Worm (Caenorhabditis elegans): ENCODE data around the gene F41C3.11.
A peak's percentile ranks its signal among the peaks of the same experiment; 100 is the strongest.

The F41C3.11 gene

DNA sequence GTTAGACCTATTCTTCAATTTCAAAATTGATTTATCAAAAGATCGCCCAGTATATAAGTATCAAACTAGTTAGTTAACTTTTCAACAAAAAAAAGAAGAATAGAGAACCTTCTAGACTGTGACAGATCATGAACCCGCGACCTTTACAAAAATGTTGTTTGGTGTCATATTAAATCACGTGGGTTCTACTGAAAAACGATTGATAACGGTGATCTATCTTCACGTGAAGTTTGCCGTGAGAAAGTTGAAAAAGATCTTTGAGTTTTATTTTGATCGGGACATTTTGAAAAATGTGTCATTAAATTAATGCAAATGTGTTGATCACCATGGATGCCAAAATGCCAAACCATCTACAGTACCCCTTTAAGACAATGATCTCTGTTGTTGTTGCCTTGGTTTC is 14.6 kb upstream of the F41C3.11 start:
- no peak for TF ChIP-seq ceh-30 (tag; optimal IDR thresholded peaks at IDR 0.05)
- no peak for TF ChIP-seq K09A11.1 (tag; optimal IDR thresholded peaks at IDR 0.05; ENCODE audit: insufficient read depth)
- TF ChIP-seq che-1 (tag; optimal IDR thresholded peaks at IDR 0.05) = no peak

DNA sequence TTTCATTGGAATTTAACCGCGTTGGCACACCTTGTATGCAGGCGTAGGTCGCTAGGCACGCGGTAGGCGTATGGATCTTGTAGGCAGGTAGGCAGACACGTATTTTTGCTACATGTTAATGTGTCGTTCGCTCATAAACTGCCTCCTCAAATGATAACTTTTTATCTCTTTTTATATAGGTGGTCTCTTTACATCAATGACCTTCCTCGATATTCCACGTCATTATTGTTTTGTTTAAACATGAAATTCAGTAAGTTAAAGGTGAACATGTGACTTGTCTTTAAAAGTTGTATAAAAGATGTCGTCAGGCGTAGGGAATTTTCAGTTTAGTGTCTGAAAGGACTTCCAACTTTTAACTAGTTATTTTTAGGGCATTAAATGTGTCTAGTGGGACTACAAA is 13.9 kb upstream of the F41C3.11 start:
- TF ChIP-seq K09A11.1 (tag; optimal IDR thresholded peaks at IDR 0.05; ENCODE audit: insufficient read depth) (no peak), ceh-18 (tag; optimal IDR thresholded peaks at IDR 0.05) (no peak), unc-55 (GFP tag; optimal IDR thresholded peaks at IDR 0.05) (no peak), tbx-2 (tag; optimal IDR thresholded peaks at IDR 0.05) (no peak), T23F11.4 (GFP tag; optimal IDR thresholded peaks at IDR 0.05) (no peak), pag-3 (tag; optimal IDR thresholded peaks at IDR 0.05; ENCODE audit: borderline replicate concordance) (no peak), unc-86 (tag; optimal IDR thresholded peaks at IDR 0.05) (no peak), ceh-30 (tag; optimal IDR thresholded peaks at IDR 0.05) (no peak), fkh-6 (tag; optimal IDR thresholded peaks at IDR 0.05) (no peak), hlh-8 (tag; optimal IDR thresholded peaks at IDR 0.05) (no peak), che-1 (tag; optimal IDR thresholded peaks at IDR 0.05) (no peak), hlh-13 (GFP tag; optimal IDR thresholded peaks at IDR 0.05) (no peak), C08G9.2 (tag; optimal IDR thresholded peaks at IDR 0.05) (no peak), pqm-1 (tag; optimal IDR thresholded peaks at IDR 0.05) (no peak)

DNA sequence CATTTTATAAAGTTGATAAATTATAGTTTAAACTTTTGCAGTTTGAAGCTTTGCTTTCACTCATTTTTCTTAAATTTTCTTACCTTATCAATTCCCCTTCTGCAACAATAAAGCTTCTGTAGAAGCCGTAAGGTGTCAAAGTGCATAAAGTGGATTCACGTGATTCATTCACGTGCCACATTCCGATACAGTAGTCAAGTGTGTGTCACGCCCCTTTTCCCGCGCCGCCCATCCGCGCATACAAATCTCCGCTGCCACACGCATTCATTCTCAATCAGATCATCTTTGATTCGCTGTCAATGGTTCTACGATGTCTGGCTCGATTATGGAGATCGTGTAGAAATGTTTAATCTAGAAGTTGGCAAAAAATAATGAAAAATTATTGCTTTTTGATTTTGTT is 13.3 kb upstream of the F41C3.11 start:
- no peak for TF ChIP-seq dmd-4 (tag; optimal IDR thresholded peaks at IDR 0.05; ENCODE audit: borderline replicate concordance)
- peak; percentile 22 for TF ChIP-seq hlh-30 (tag; optimal IDR thresholded peaks at IDR 0.05; ENCODE audit: insufficient read depth)

DNA sequence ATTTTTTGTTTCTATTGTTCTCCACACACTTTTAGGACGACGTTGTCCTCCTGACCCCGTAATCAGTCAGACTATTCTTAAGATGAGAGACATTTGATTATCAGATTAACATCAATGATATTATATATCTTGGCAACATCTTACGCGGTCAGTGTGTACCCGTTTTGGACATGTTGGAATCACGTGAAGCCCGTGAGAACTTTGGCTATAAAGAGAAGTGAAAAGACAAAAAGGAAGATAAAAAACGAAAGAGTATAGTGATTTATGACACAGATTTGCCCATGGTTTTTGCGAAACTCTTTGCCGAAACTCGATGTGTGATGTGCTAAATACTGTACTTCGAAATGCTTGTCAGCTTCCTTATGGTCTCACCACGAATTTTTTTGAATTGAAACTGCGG is 11.5 kb upstream of the F41C3.11 start:
- TF ChIP-seq ets-4 (tag; optimal IDR thresholded peaks at IDR 0.05) (no peak), zip-5 (tag; optimal IDR thresholded peaks at IDR 0.05) (no peak), hlh-8 (tag; optimal IDR thresholded peaks at IDR 0.05) (no peak), ceh-24 (tag; optimal IDR thresholded peaks at IDR 0.05) (no peak), F13H6.1 (tag; optimal IDR thresholded peaks at IDR 0.05) (no peak), hlh-6 (tag; optimal IDR thresholded peaks at IDR 0.05) (no peak), elt-2 (tag; optimal IDR thresholded peaks at IDR 0.05) (no peak), sox-4 (tag; optimal IDR thresholded peaks at IDR 0.05) (no peak), nhr-11 (tag; optimal IDR thresholded peaks at IDR 0.05) (no peak), ceh-48 (tag; optimal IDR thresholded peaks at IDR 0.05) (no peak), unc-42 (tag; optimal IDR thresholded peaks at IDR 0.05) (no peak), tbx-7 (tag; optimal IDR thresholded peaks at IDR 0.05) (no peak)

DNA sequence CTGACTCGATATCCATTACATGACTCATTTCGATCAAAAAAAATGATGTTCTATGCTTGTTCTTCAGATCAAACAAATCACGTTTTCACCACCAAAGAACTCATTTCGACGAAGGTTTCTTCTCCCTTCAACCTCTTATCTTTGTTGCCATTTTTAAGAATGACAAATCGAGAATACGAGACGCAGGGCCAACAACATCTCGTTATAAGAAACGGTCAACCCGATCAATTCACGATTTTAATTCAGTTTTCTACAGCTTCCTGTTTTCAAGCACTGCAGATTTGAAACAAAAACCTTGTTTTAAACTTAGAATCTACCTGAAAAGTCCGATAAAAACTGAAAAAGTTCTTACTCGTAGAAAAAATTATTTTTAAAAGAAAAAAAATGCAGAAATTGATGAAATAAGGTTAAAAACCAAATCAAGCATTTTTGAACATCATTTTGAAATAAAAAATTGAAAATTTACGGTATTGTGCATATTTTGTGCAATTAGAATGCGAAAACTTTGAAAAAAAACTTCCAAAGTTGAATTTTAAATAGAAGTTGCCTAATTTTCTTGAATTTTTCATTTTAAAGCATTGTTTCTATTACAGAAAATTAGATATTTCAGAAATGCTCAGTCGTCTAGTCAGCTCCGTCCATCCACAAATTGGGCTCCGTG is 7.9 kb upstream of the F41C3.11 start, which contains the start of gene acs-11:
TSS of gene acs-11 (plus strand) at position 611 of the 661 bp plus-strand sequence.
- TF ChIP-seq fkh-10 (GFP tag; optimal IDR thresholded peaks at IDR 0.05) (no peak), ceh-24 (tag; optimal IDR thresholded peaks at IDR 0.05) (no peak), tbx-2 (tag; optimal IDR thresholded peaks at IDR 0.05) (no peak), dmd-4 (tag; optimal IDR thresholded peaks at IDR 0.05; ENCODE audit: borderline replicate concordance) (no peak), fax-1 (tag; optimal IDR thresholded peaks at IDR 0.05) (no peak), mec-3 (tag; optimal IDR thresholded peaks at IDR 0.05; ENCODE audit: borderline replicate concordance) (no peak), T23F11.4 (GFP tag; optimal IDR thresholded peaks at IDR 0.05) (no peak), pag-3 (tag; optimal IDR thresholded peaks at IDR 0.05; ENCODE audit: borderline replicate concordance) (no peak), unc-42 (tag; optimal IDR thresholded peaks at IDR 0.05) (no peak), C38D4.7 (GFP tag; optimal IDR thresholded peaks at IDR 0.05) (no peak), hlh-30 (tag; optimal IDR thresholded peaks at IDR 0.05; ENCODE audit: insufficient read depth) (no peak), syd-9 (tag; optimal IDR thresholded peaks at IDR 0.05) (no peak), ztf-16 (tag; optimal IDR thresholded peaks at IDR 0.05) (no peak), F13H6.1 (tag; optimal IDR thresholded peaks at IDR 0.05) (no peak), hlh-8 (tag; optimal IDR thresholded peaks at IDR 0.05) (no peak), pha-2 (tag; optimal IDR thresholded peaks at IDR 0.05) (no peak), ref-2 (tag; optimal IDR thresholded peaks at IDR 0.05) (no peak), npax-4 (tag; optimal IDR thresholded peaks at IDR 0.05) (no peak), ceh-34 (tag; optimal IDR thresholded peaks at IDR 0.05) (no peak)
